Worm (Caenorhabditis elegans): ENCODE results near the gene nlp-45.

- no peak for TF ChIP-seq ama-1 (optimal IDR thresholded peaks at IDR 0.05)
- no peak for TF ChIP-seq hnd-1 (tag; optimal IDR thresholded peaks at IDR 0.05)
- no peak for TF ChIP-seq flt-1 (GFP tag; IDR thresholded peaks at IDR 0.05)
- no peak for TF ChIP-seq sea-1 (GFP tag; conservative IDR thresholded peaks at IDR 0.05)
- TF ChIP-seq B0310.2 (tag; optimal IDR thresholded peaks at IDR 0.05) = no peak
- no peak for TF ChIP-seq ceh-36 (tag; optimal IDR thresholded peaks at IDR 0.05)
- no peak for TF ChIP-seq ets-7 (tag; optimal IDR thresholded peaks at IDR 0.05)
- TF ChIP-seq tbx-11 (GFP tag; IDR thresholded peaks at IDR 0.05) = no peak
- 0 out of 2 replicates have a peak, but pooled peaks have one; percentile 9 for TF ChIP-seq pes-1 (GFP tag; IDR thresholded peaks at IDR 0.05)
- no peak for TF ChIP-seq F13C5.2 (tag; optimal IDR thresholded peaks at IDR 0.05)
- TF ChIP-seq scrt-1 (GFP tag; IDR thresholded peaks at IDR 0.05) = peak; percentile 20; the same call in 1 of the 2 replicates
- peak; percentile 2 for TF ChIP-seq tra-4 (tag; optimal IDR thresholded peaks at IDR 0.05)
These were observed 30.1 kb upstream of the nlp-45 start for ce11 chrX:2368042-2368814.

Measured in whole organism, early embryonic.